Worm (Caenorhabditis elegans): ENCODE results near the gene Y75B8A.23.

Gene Y75B8A.23

DNA sequence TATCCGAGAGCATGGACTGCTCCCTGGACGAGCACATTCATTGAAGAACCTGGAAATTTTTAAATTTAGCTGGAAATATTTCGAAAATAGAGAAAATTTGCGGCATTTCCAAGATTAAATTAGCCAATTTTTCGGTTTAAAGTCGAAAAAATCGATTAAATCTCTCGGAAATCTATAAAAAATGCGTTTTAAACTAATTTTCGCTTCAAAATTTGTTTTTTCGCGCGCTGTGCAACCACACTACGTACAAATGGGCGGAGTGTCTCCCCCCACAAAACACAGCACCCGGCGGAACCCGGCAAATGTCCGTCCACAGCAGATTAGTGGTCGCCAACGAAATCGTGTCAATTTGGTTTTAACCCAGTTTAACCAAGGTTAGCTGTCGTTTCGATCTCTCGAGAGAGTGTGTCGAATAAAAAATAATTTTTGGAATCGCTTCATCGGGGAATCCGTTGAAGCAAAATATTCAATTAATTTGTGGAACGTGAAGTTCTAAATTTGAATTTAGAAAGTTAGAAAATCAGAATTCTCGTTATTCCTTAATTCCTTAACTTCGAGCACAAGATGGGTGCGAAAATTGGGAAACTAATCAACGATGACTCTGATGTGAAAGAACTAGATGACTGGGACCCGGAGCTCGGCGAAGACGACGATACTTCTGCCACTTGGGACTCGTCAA lies at the start of gene Y75B8A.23, which contains the start of gene tim-1:
TSS of gene Y75B8A.23 (plus strand) at position 547 of the 679 bp plus-strand sequence.
TSS of gene tim-1 (minus strand) at position 51 of the 679 bp plus-strand sequence.
- TF ChIP-seq sma-9 (GFP tag; optimal IDR thresholded peaks at IDR 0.05) = peak; percentile 79
- no peak for TF ChIP-seq sma-9 (tag; optimal IDR thresholded peaks at IDR 0.05)
- peak; percentile 94 for TF ChIP-seq mab-5 (tag; optimal IDR thresholded peaks at IDR 0.05)
- TF ChIP-seq nhr-25 (tag; optimal IDR thresholded peaks at IDR 0.05) = peak; percentile 90
- TF ChIP-seq sma-3 (GFP tag; optimal IDR thresholded peaks at IDR 0.05) = peak; percentile 98
- peak; percentile 86 for TF ChIP-seq Y55F3AM.14 (GFP tag; optimal IDR thresholded peaks at IDR 0.05)
- TF ChIP-seq crh-2 (tag; optimal IDR thresholded peaks at IDR 0.05) = peak; percentile 99
- peak; percentile 84 for TF ChIP-seq nhr-77 (tag; optimal IDR thresholded peaks at IDR 0.05)
- peak; percentile 24 for TF ChIP-seq skn-1 (tag; optimal IDR thresholded peaks at IDR 0.05)
- no peak for TF ChIP-seq peb-1 (tag; optimal IDR thresholded peaks at IDR 0.05)
- TF ChIP-seq dmd-4 (tag; optimal IDR thresholded peaks at IDR 0.05) = peak; percentile 48
- no peak for TF ChIP-seq mbf-1 (tag; optimal IDR thresholded peaks at IDR 0.05)
- peak; percentile 93 for TF ChIP-seq lin-11 (tag; optimal IDR thresholded peaks at IDR 0.05)
- peak; percentile 53 for TF ChIP-seq nhr-12 (tag; optimal IDR thresholded peaks at IDR 0.05)
- peak; percentile 96 for TF ChIP-seq fos-1 (tag; optimal IDR thresholded peaks at IDR 0.05)
- no peak for TF ChIP-seq nhr-23 (tag; optimal IDR thresholded peaks at IDR 0.05)
- peak; percentile 52 for TF ChIP-seq R02D3.7 (tag; optimal IDR thresholded peaks at IDR 0.05)
- TF ChIP-seq gmeb-1 (tag; optimal IDR thresholded peaks at IDR 0.05) = peak; percentile 97
- peak; percentile 97 for TF ChIP-seq nhr-21 (tag; optimal IDR thresholded peaks at IDR 0.05)
- TF ChIP-seq nhr-237 (tag; optimal IDR thresholded peaks at IDR 0.05) = peak; percentile 37
- TF ChIP-seq nhr-129 (tag; optimal IDR thresholded peaks at IDR 0.05) = peak; percentile 89
- no peak for TF ChIP-seq lin-39 (tag; optimal IDR thresholded peaks at IDR 0.05)
- TF ChIP-seq egl-27 (tag; optimal IDR thresholded peaks at IDR 0.05) = peak; percentile 84
- peak; percentile 77 for TF ChIP-seq nhr-6 (tag; optimal IDR thresholded peaks at IDR 0.05)
- TF ChIP-seq sem-4 (tag; optimal IDR thresholded peaks at IDR 0.05) = peak; percentile 99
- TF ChIP-seq blmp-1 (tag; optimal IDR thresholded peaks at IDR 0.05; ENCODE audit: insufficient read depth) = peak; percentile 65
- no peak for TF ChIP-seq unc-62 (GFP tag; optimal IDR thresholded peaks at IDR 0.05)
- no peak for TF ChIP-seq unc-39 (tag; optimal IDR thresholded peaks at IDR 0.05)
- peak; percentile 92 for TF ChIP-seq unc-55 (GFP tag; optimal IDR thresholded peaks at IDR 0.05)
- peak; percentile 84 for TF ChIP-seq zag-1 (tag; optimal IDR thresholded peaks at IDR 0.05)
- TF ChIP-seq lin-13 (GFP tag; optimal IDR thresholded peaks at IDR 0.05) = peak; percentile 96
- peak; percentile 99 for TF ChIP-seq ama-1 (optimal IDR thresholded peaks at IDR 0.05)
- peak; percentile 90 for TF ChIP-seq ztf-4 (tag; optimal IDR thresholded peaks at IDR 0.05)
- TF ChIP-seq nhr-11 (tag; optimal IDR thresholded peaks at IDR 0.05) = peak; percentile 74
- no peak for TF ChIP-seq elt-3 (tag; optimal IDR thresholded peaks at IDR 0.05)
- TF ChIP-seq aly-2 (tag; optimal IDR thresholded peaks at IDR 0.05) = peak; percentile 38
- TF ChIP-seq nhr-10 (tag; optimal IDR thresholded peaks at IDR 0.05) = peak; percentile 89
- TF ChIP-seq F13H6.1 (tag; optimal IDR thresholded peaks at IDR 0.05) = peak; percentile 94
- peak; percentile 77 for TF ChIP-seq ceh-16 (tag; optimal IDR thresholded peaks at IDR 0.05)
- TF ChIP-seq mdl-1 (tag; optimal IDR thresholded peaks at IDR 0.05) = peak; percentile 66 to 85
- peak; percentile 81 for TF ChIP-seq ceh-82 (tag; optimal IDR thresholded peaks at IDR 0.05)
- TF ChIP-seq C34F6.9 (tag; optimal IDR thresholded peaks at IDR 0.05) = peak; percentile 84
- TF ChIP-seq elt-1 (tag; optimal IDR thresholded peaks at IDR 0.05) = peak; percentile 53
- peak; percentile 32 for TF ChIP-seq ZK546.5 (tag; optimal IDR thresholded peaks at IDR 0.05)
- peak; percentile 89 to 94 for TF ChIP-seq lsy-2 (tag; optimal IDR thresholded peaks at IDR 0.05)
- TF ChIP-seq ztf-11 (tag; optimal IDR thresholded peaks at IDR 0.05) = no peak
- TF ChIP-seq ztf-1 (GFP tag; conservative IDR thresholded peaks at IDR 0.05) = no peak
- TF ChIP-seq snpc-4 (tag; optimal IDR thresholded peaks at IDR 0.05) = peak; percentile 100
- no peak for TF ChIP-seq alr-1 (tag; optimal IDR thresholded peaks at IDR 0.05)
